Fruit fly (Drosophila melanogaster): ENCODE measurements around the gene CG8260.
"Not testable (repeated sequence)": the region's sequence is repeated elsewhere in the genome, so short reads cannot be mapped to it uniquely, and the experiment has no call there.

dm6 chrX:15795951-15796443 is 39.9 kb downstream of the CG8260 start, which contains the start of gene sordd1:
- not testable (repeated sequence) for TF ChIP-seq psq (GFP tag; optimal IDR thresholded peaks at IDR 0.05); lola (GFP tag; optimal IDR thresholded peaks at IDR 0.05); dmrt93B (GFP tag; optimal IDR thresholded peaks at IDR 0.05); dsf (GFP tag; optimal IDR thresholded peaks at IDR 0.05; ENCODE audit: borderline replicate concordance); usp (GFP tag; optimal IDR thresholded peaks at IDR 0.05); br (GFP tag; optimal IDR thresholded peaks at IDR 0.05); ey (GFP tag; optimal IDR thresholded peaks at IDR 0.05); Dfd (GFP tag; optimal IDR thresholded peaks at IDR 0.05); jim (GFP tag; optimal IDR thresholded peaks at IDR 0.05); Mio (GFP tag; optimal IDR thresholded peaks at IDR 0.05); Sp1 (GFP tag; optimal IDR thresholded peaks at IDR 0.05)

All from whole organism, wandering third instar larva.